Worm (Caenorhabditis elegans) whole organism, mixed stage, embryonic: ENCODE data around the gene K12H6.4.

Experiments
- elt-3 ChIP-seq: fragments of 150-350 bp; optimal IDR thresholded peaks from 2 replicates; lab custom pipeline; 2014; ENCODE audit warnings: missing biosample characterization, missing genetic modification characterization
- ham-2 ChIP-seq: fragments of 200-800 bp; sonication (Bioruptor generic); optimal IDR thresholded peaks from 2 replicates; lab custom pipeline; 2018; ENCODE audit warnings: mild to moderate bottlenecking, missing genetic modification characterization, missing compliant biosample characterization
- lsy-2 ChIP-seq: fragments of 150-350 bp; optimal IDR thresholded peaks from 2 replicates; lab custom pipeline; 2014; ENCODE audit warnings: missing biosample characterization, missing genetic modification characterization
- mep-1 ChIP-seq: fragments of 150-350 bp; optimal IDR thresholded peaks from 2 replicates; lab custom pipeline; 2017; ENCODE audit warnings: missing biosample characterization, missing genetic modification reagents, missing genetic modification characterization, inconsistent platforms
- nhr-237 ChIP-seq: fragments of 150-350 bp; optimal IDR thresholded peaks from 2 replicates; lab custom pipeline; 2014; ENCODE audit warnings: missing biosample characterization, missing genetic modification characterization
- nhr-28 ChIP-seq: fragments of 150-350 bp; optimal IDR thresholded peaks from 2 replicates; lab custom pipeline; 2014; ENCODE audit warnings: missing biosample characterization, missing genetic modification characterization
- snpc-4 ChIP-seq: fragments of 150-350 bp; optimal IDR thresholded peaks from 2 replicates; lab custom pipeline; 2014; ENCODE audit warnings: missing biosample characterization, missing genetic modification characterization
- sptf-1 ChIP-seq: sonication (generic microtip); optimal IDR thresholded peaks from 2 replicates; lab custom pipeline; 2017; ENCODE audit warnings: mild to moderate bottlenecking, missing genetic modification characterization, moderate library complexity, missing compliant biosample characterization
- unc-39 ChIP-seq: fragments of 150-350 bp; optimal IDR thresholded peaks from 2 replicates; lab custom pipeline; 2014; ENCODE audit warnings: missing biosample characterization, missing genetic modification characterization
- unc-62 ChIP-seq: fragments of 150-350 bp; optimal IDR thresholded peaks from 2 replicates; lab custom pipeline; 2014; ENCODE audit warnings: missing biosample characterization, missing genetic modification reagents, missing genetic modification characterization

DNA sequence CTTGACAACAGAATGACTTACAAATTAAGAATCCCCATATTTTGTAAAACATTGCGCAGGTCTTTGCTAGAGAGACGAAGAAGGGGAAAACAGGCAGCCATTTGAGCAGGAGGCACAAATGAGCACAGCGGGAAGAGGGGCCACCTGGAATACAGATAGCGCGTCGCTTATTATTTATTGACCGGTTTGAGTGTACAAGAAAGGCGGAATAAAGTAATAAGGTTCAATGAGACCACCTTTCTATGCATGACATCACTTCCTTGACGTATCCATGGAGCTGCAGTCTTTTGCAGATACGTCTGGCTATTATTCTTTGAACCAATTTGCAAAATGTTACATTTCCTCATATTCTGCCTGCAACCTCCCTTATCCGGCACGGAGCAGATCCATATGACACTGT, 49.2 kb downstream of the K12H6.4 start, which contains the start of gene fbxb-111:
- TF ChIP-seq mep-1 (tag; lab: Kevin White, UChicago) (no peak), lsy-2 (tag; lab: Kevin White, UChicago) (no peak), snpc-4 (tag; lab: Kevin White, UChicago) (no peak), unc-62 (GFP tag; lab: Kevin White, UChicago) (no peak), nhr-28 (no peak), unc-39 (tag; lab: Kevin White, UChicago) (no peak), ham-2 (GFP tag; lab: Kevin White, UChicago) (no peak), nhr-237 (tag; lab: Kevin White, UChicago) (no peak), sptf-1 (tag; lab: Kevin White, UChicago) (no peak), elt-3 (tag; lab: Kevin White, UChicago) (no peak)
